Fruit fly (Drosophila melanogaster) whole organism, embryonic: ENCODE measurements around the gene CG13024.

Experiments used
- ATbp ChIP-seq: fragments of 200-800 bp; sonication (Bioruptor generic); optimal IDR thresholded peaks from 2 replicates; lab custom pipeline; 2017; ENCODE audit warnings: missing biosample characterization, mild to moderate bottlenecking, missing genetic modification characterization, missing genetic modification reagents
- Asciz ChIP-seq: fragments of 200-800 bp; sonication (Bioruptor generic); optimal IDR thresholded peaks from 2 replicates; lab custom pipeline; 2017; ENCODE audit warnings: missing biosample characterization, mild to moderate bottlenecking, missing genetic modification characterization, missing genetic modification reagents
- CG10979 ChIP-seq: fragments of 200-800 bp; sonication (Bioruptor generic); optimal IDR thresholded peaks from 2 replicates; lab custom pipeline; 2018; ENCODE audit warnings: missing biosample characterization, mild to moderate bottlenecking, missing genetic modification characterization, moderate library complexity
- CG12391 ChIP-seq: fragments of 200-800 bp; sonication (Bioruptor generic); optimal IDR thresholded peaks from 3 replicates; lab custom pipeline; 2018; ENCODE audit warnings: missing biosample characterization, mild to moderate bottlenecking, missing genetic modification characterization, moderate library complexity
- CG12942 ChIP-seq: fragments of 200-800 bp; sonication (Bioruptor generic); optimal IDR thresholded peaks from 3 replicates; lab custom pipeline; 2016; ENCODE audit warnings: missing biosample characterization, missing genetic modification characterization
- CG13123 ChIP-seq: fragments of 200-800 bp; sonication (Bioruptor generic); optimal IDR thresholded peaks from 2 replicates; lab custom pipeline; 2016; ENCODE audit warnings: missing biosample characterization, missing genetic modification characterization
- CG15696 ChIP-seq: fragments of 200-800 bp; sonication (Bioruptor generic); optimal IDR thresholded peaks from 2 replicates; lab custom pipeline; 2019; ENCODE audit warnings: missing biosample characterization, mild to moderate bottlenecking, missing genetic modification characterization, moderate library complexity
- CG16779 ChIP-seq: fragments of 200-800 bp; sonication (Bioruptor generic); IDR thresholded peaks from 2 replicates; pipeline ENCODE4 v1.3.6; 2022; ENCODE audit warnings: missing biosample characterization, missing genetic modification characterization
- CG17359 ChIP-seq: fragments of 200-800 bp; sonication (Bioruptor generic); optimal IDR thresholded peaks from 3 replicates; lab custom pipeline; 2018; ENCODE audit warnings: missing biosample characterization, mild to moderate bottlenecking, missing genetic modification characterization, moderate library complexity
- CG17385 ChIP-seq: fragments of 200-800 bp; sonication (Bioruptor generic); optimal IDR thresholded peaks from 3 replicates; lab custom pipeline; 2018; ENCODE audit warnings: missing biosample characterization, mild to moderate bottlenecking, missing genetic modification characterization
- CG17829 ChIP-seq: fragments of 200-800 bp; optimal IDR thresholded peaks from 2 replicates; lab custom pipeline; 2019; ENCODE audit warnings: missing biosample characterization, mild to moderate bottlenecking, missing genetic modification characterization, moderate library complexity
- CG33557 ChIP-seq: fragments of 200-800 bp; sonication (Bioruptor generic); optimal IDR thresholded peaks from 2 replicates; lab custom pipeline; 2019; ENCODE audit warnings: missing biosample characterization, mild to moderate bottlenecking, missing genetic modification characterization, moderate library complexity
- CG4328 ChIP-seq: fragments of 200-800 bp; sonication (Bioruptor generic); optimal IDR thresholded peaks from 3 replicates; lab custom pipeline; 2017; ENCODE audit warnings: missing biosample characterization, missing genetic modification reagents, missing genetic modification characterization
- CG4424 ChIP-seq: fragments of 200-800 bp; sonication (Bioruptor generic); optimal IDR thresholded peaks from 3 replicates; lab custom pipeline; 2016; ENCODE audit warnings: missing biosample characterization, missing genetic modification characterization
- CG4820 ChIP-seq: fragments of 200-800 bp; sonication (Bioruptor generic); optimal IDR thresholded peaks from 3 replicates; lab custom pipeline; 2016; ENCODE audit warnings: missing biosample characterization, missing genetic modification characterization
- CG5180 ChIP-seq: fragments of 200-800 bp; sonication (Bioruptor generic); optimal IDR thresholded peaks from 3 replicates; lab custom pipeline; 2017; ENCODE audit warnings: missing biosample characterization, missing genetic modification characterization, mild to moderate bottlenecking, moderate library complexity, missing genetic modification reagents
- CG6689 ChIP-seq: fragments of 200-800 bp; sonication (Bioruptor generic); IDR thresholded peaks from 2 replicates; pipeline ENCODE4 v1.3.6; 2022; ENCODE audit warnings: missing biosample characterization, missing genetic modification characterization
- CG7556 ChIP-seq: fragments of 200-800 bp; sonication (Bioruptor generic); optimal IDR thresholded peaks from 2 replicates; lab custom pipeline; 2017; ENCODE audit warnings: missing biosample characterization, mild to moderate bottlenecking, missing genetic modification characterization
- CG8388 ChIP-seq: fragments of 200-800 bp; sonication (Bioruptor generic); optimal IDR thresholded peaks from 2 replicates; lab custom pipeline; 2019; ENCODE audit warnings: missing biosample characterization, mild to moderate bottlenecking, missing genetic modification characterization, moderate library complexity
- CG9215 ChIP-seq: fragments of 200-800 bp; sonication (Bioruptor generic); IDR thresholded peaks from 2 replicates; pipeline ENCODE4 v1.3.6; 2022; ENCODE audit warnings: missing biosample characterization, missing genetic modification characterization
- Camta ChIP-seq: fragments of 200-800 bp; sonication (Bioruptor generic); optimal IDR thresholded peaks from 2 replicates; lab custom pipeline; 2016; ENCODE audit warnings: missing biosample characterization, missing genetic modification characterization
- CoRest ChIP-seq: fragments of 200-800 bp; sonication (Bioruptor generic); optimal IDR thresholded peaks from 3 replicates; lab custom pipeline; 2018; ENCODE audit warnings: missing biosample characterization, mild to moderate bottlenecking, missing genetic modification characterization, moderate library complexity
- D ChIP-seq, 2 experiments: fragments of 200-800 bp in 1 of 2; fragments of >200 bp in 1 of 2; sonication (Bioruptor generic) in 1 of 2; optimal IDR thresholded peaks; 2 replicates in 1 of 2; 3 replicates in 1 of 2; lab custom pipeline; 2017; ENCODE audit warnings: mild to moderate bottlenecking in 1 of 2, missing biosample characterization in 1 of 2, missing genetic modification characterization in 1 of 2, missing genetic modification reagents in 1 of 2
- D19A ChIP-seq: fragments of 200-800 bp; optimal IDR thresholded peaks from 3 replicates; lab custom pipeline; 2019; ENCODE audit warnings: missing biosample characterization, mild to moderate bottlenecking, missing genetic modification characterization, moderate library complexity
- Drgx ChIP-seq: fragments of 200-800 bp; sonication (Bioruptor generic); IDR thresholded peaks from 2 replicates; pipeline ENCODE4 v1.3.6; 2022; ENCODE audit warnings: missing biosample characterization, missing genetic modification characterization
- E2f2 ChIP-seq: fragments of 200-800 bp; sonication (Bioruptor generic); IDR thresholded peaks from 2 replicates; pipeline ENCODE4 v1.3.6; 2022; ENCODE audit warnings: missing biosample characterization, missing genetic modification characterization
- NC2β ChIP-seq: fragments of 200-800 bp; sonication (Bioruptor generic); optimal IDR thresholded peaks from 2 replicates; lab custom pipeline; 2016; ENCODE audit warnings: missing biosample characterization, missing genetic modification characterization
- Pdp1 ChIP-seq, 2 experiments: fragments of 200-800 bp; sonication (Bioruptor generic); optimal IDR thresholded peaks; 3 replicates each; lab custom pipeline; 2016; ENCODE audit warnings: missing biosample characterization in 2 of 2, missing genetic modification characterization in 2 of 2, mild to moderate bottlenecking in 1 of 2, moderate library complexity in 1 of 2
- Ptx1 ChIP-seq: fragments of 200-800 bp; sonication (Bioruptor generic); IDR thresholded peaks from 2 replicates; pipeline ENCODE4 v1.3.6; 2022; ENCODE audit warnings: missing biosample characterization, missing genetic modification characterization
- Scr ChIP-seq: fragments of 200-800 bp; sonication (Bioruptor generic); IDR thresholded peaks from 2 replicates; pipeline ENCODE4 v1.3.6; 2022; ENCODE audit warnings: missing biosample characterization, missing genetic modification characterization; ENCODE audit not compliant: partially characterized antibody
- Sox100B ChIP-seq: fragments of 200-800 bp; sonication (Bioruptor generic); optimal IDR thresholded peaks from 3 replicates; lab custom pipeline; 2018; ENCODE audit warnings: missing biosample characterization, mild to moderate bottlenecking, missing genetic modification characterization
- az2 ChIP-seq: fragments of 200-800 bp; sonication (Bioruptor generic); optimal IDR thresholded peaks from 3 replicates; lab custom pipeline; 2016; ENCODE audit warnings: missing biosample characterization, missing genetic modification characterization
- bab2 ChIP-seq: fragments of 200-800 bp; sonication (Bioruptor generic); optimal IDR thresholded peaks from 2 replicates; lab custom pipeline; 2016; ENCODE audit warnings: missing biosample characterization, missing genetic modification characterization
- br ChIP-seq: fragments of >200 bp; optimal IDR thresholded peaks from 2 replicates; lab custom pipeline; 2017
- bsh ChIP-seq, 2 experiments: fragments of 200-800 bp; sonication (Bioruptor generic); optimal IDR thresholded peaks; 2 replicates each; lab custom pipeline; 2017 to 2018; ENCODE audit warnings: mild to moderate bottlenecking in 2 of 2, missing biosample characterization in 2 of 2, missing genetic modification characterization in 2 of 2, moderate library complexity in 1 of 2
- cad ChIP-seq: fragments of >200 bp; optimal IDR thresholded peaks from 2 replicates; lab custom pipeline; 2017; ENCODE audit warnings: missing biosample characterization, missing genetic modification characterization
- ci ChIP-seq: fragments of 200-800 bp; sonication (Bioruptor generic); IDR thresholded peaks from 3 replicates; pipeline ENCODE4 v1.3.6; 2022; ENCODE audit warnings: missing biosample characterization, missing genetic modification characterization
- cwo ChIP-seq: fragments of 200-800 bp; sonication (Bioruptor generic); optimal IDR thresholded peaks from 3 replicates; lab custom pipeline; 2017; ENCODE audit warnings: missing biosample characterization, missing genetic modification characterization, mild to moderate bottlenecking, moderate library complexity, missing genetic modification reagents
- da ChIP-seq: fragments of 200-800 bp; sonication (Bioruptor generic); optimal IDR thresholded peaks from 2 replicates; lab custom pipeline; 2016; ENCODE audit warnings: missing biosample characterization, missing genetic modification characterization
- dmrt11E ChIP-seq: fragments of 200-800 bp; sonication (Bioruptor generic); optimal IDR thresholded peaks from 3 replicates; lab custom pipeline; 2018; ENCODE audit warnings: missing biosample characterization, mild to moderate bottlenecking, missing genetic modification characterization, moderate library complexity
- en ChIP-seq: fragments of 200-800 bp; sonication (Bioruptor generic); optimal IDR thresholded peaks from 2 replicates; lab custom pipeline; 2016; ENCODE audit warnings: missing biosample characterization, missing genetic modification characterization
- lola ChIP-seq, 3 experiments: fragments of >200 bp in 2 of 3; fragments of 200-800 bp in 1 of 3; sonication (Bioruptor generic) in 1 of 3; optimal IDR thresholded peaks; 2 replicates each; lab custom pipeline; 2017 to 2019; ENCODE audit warnings: missing biosample characterization in 3 of 3, missing genetic modification characterization in 3 of 3, mild to moderate bottlenecking in 1 of 3, moderate library complexity in 1 of 3
- mirr ChIP-seq: fragments of 200-800 bp; sonication (Bioruptor generic); optimal IDR thresholded peaks from 3 replicates; lab custom pipeline; 2018; ENCODE audit warnings: missing biosample characterization, mild to moderate bottlenecking, missing genetic modification characterization
- odd ChIP-seq: fragments of 200-800 bp; sonication (Bioruptor generic); optimal IDR thresholded peaks from 2 replicates; lab custom pipeline; 2017; ENCODE audit warnings: missing biosample characterization, mild to moderate bottlenecking, missing genetic modification characterization
- pan ChIP-seq, 4 experiments: fragments of >200 bp in 3 of 4; fragments of 200-800 bp in 1 of 4; sonication (Bioruptor generic) in 1 of 4; optimal IDR thresholded peaks in 3 of 4; IDR thresholded peaks in 1 of 4; 2 replicates each; pipeline versions ENCODE4 v1.3.6 to Lab custom; 2017 to 2022; ENCODE audit warnings: missing biosample characterization in 2 of 4, missing genetic modification characterization in 2 of 4, mixed read lengths in 1 of 4
- so ChIP-seq: fragments of 200-800 bp; sonication (Bioruptor generic); IDR thresholded peaks from 3 replicates; pipeline ENCODE4 v1.3.6; 2022; ENCODE audit warnings: missing biosample characterization, missing genetic modification characterization
- tap ChIP-seq: fragments of 200-800 bp; optimal IDR thresholded peaks from 3 replicates; lab custom pipeline; 2019; ENCODE audit warnings: missing biosample characterization, mild to moderate bottlenecking, missing genetic modification characterization, moderate library complexity
- tio ChIP-seq: fragments of 200-800 bp; sonication (Bioruptor generic); optimal IDR thresholded peaks from 2 replicates; lab custom pipeline; 2017; ENCODE audit warnings: missing biosample characterization, missing genetic modification characterization, inconsistent platforms
- tx ChIP-seq: fragments of 200-800 bp; sonication (Bioruptor generic); optimal IDR thresholded peaks from 2 replicates; lab custom pipeline; 2016; ENCODE audit warnings: missing biosample characterization, missing genetic modification characterization

The CG13024 gene

dm6 chr3L:16760274-16760673 lies 68.6 kb downstream of the CG13024 start (continued):
- TF ChIP-seq CG12391 (tag; lab: Kevin White, UChicago) (peak; percentile 47), az2 (GFP tag; lab: Kevin White, UChicago) (peak; percentile 64), tap (tag; lab: Kevin White, UChicago) (no peak), dmrt11E (peak; percentile 55), CG17385 (GFP tag; lab: Kevin White, UChicago) (peak; percentile 27), Ptx1 (GFP tag; lab: Robert Waterston, UW) (peak; percentile 43; the same call in 1 of the 2 replicates), CG15696 (tag; lab: Kevin White, UChicago) (no peak), tx (GFP tag; lab: Kevin White, UChicago) (peak; percentile 3), Sox100B (GFP tag; lab: Kevin White, UChicago) (no peak), E2f2 (no peak), bsh (GFP tag; optimal IDR thresholded peaks at IDR 0.05; lab: Kevin White, UChicago) (peak in 1 of 2 experiments; percentile 81), so (GFP tag; lab: Robert Waterston, UW) (no peak), odd (GFP tag; lab: Kevin White, UChicago) (no peak), NC2β (GFP tag; lab: Kevin White, UChicago) (no peak), CG6689 (no peak), cad (GFP tag; lab: Kevin White, UChicago) (no peak), CG16779 (no peak), CoRest (tag; lab: Kevin White, UChicago) (peak; percentile 33), CG33557 (GFP tag; lab: Kevin White, UChicago) (no peak), Drgx (GFP tag; lab: Robert Waterston, UW) (no peak), CG17829 (tag; lab: Kevin White, UChicago) (peak; percentile 14), Pdp1 (GFP tag; optimal IDR thresholded peaks at IDR 0.05; lab: Kevin White, UChicago) (peak in 1 of 2 experiments; percentile 40), cwo (GFP tag; lab: Kevin White, UChicago) (peak; percentile 17), CG13123 (no peak), br (lab: Kevin White, UChicago) (no peak), CG4820 (peak; percentile 21), CG5180 (no peak), Scr (no peak), CG7556 (GFP tag; lab: Kevin White, UChicago) (no peak), CG10979 (tag; lab: Kevin White, UChicago) (peak; percentile 59), Asciz (GFP tag; lab: Kevin White, UChicago) (no peak), da (GFP tag; lab: Kevin White, UChicago) (no peak), pan (optimal IDR thresholded peaks at IDR 0.05; lab: Kevin White, UChicago) (no peak), pan (GFP tag; optimal IDR thresholded peaks at IDR 0.05 in 1 of 2, IDR thresholded peaks at IDR 0.05 in 1 of 2) (no peak), D19A (tag; lab: Kevin White, UChicago) (peak; percentile 39), CG8388 (GFP tag; lab: Kevin White, UChicago) (peak; percentile 34), CG4424 (GFP tag; lab: Kevin White, UChicago) (peak; percentile 35), mirr (no peak), ATbp (peak; percentile 8), tio (GFP tag; lab: Kevin White, UChicago) (peak; percentile 23), Camta (GFP tag; lab: Kevin White, UChicago) (no peak), CG12942 (GFP tag; lab: Kevin White, UChicago) (peak; percentile 7), CG4328 (GFP tag; lab: Kevin White, UChicago) (no peak), lola (GFP tag; optimal IDR thresholded peaks at IDR 0.05; lab: Kevin White, UChicago) (peak in 1 of 3 experiments; percentile 55), D (optimal IDR thresholded peaks at IDR 0.05; lab: Kevin White, UChicago) (no peak), D (GFP tag; optimal IDR thresholded peaks at IDR 0.05; lab: Kevin White, UChicago) (peak; percentile 42), CG17359 (tag; lab: Kevin White, UChicago) (peak; percentile 46), ci (GFP tag; lab: Robert Waterston, UW) (0 out of 3 replicates have a peak, but pooled peaks have one; percentile 45), en (GFP tag; lab: Kevin White, UChicago) (no peak), CG9215 (GFP tag; lab: Robert Waterston, UW) (no peak), bab2 (GFP tag; lab: Kevin White, UChicago) (peak; percentile 21)
